Worm (Caenorhabditis elegans) whole organism, L3 larva: Measurements from ENCODE around the gene dhc-4.
A peak's percentile ranks its signal among the peaks of the same experiment; 100 is the strongest.

Experiments
- R02D3.7 ChIP-seq: fragments of 150-350 bp; optimal IDR thresholded peaks from 2 replicates; lab custom pipeline; 2014; ENCODE audit warnings: missing biosample characterization, missing genetic modification characterization
- aly-2 ChIP-seq: fragments of 150-350 bp; optimal IDR thresholded peaks from 2 replicates; lab custom pipeline; 2014; ENCODE audit warnings: missing biosample characterization, missing genetic modification characterization
- ama-1 ChIP-seq: fragments of 150-350 bp; optimal IDR thresholded peaks from 2 replicates; lab custom pipeline; 2018
- ceh-16 ChIP-seq: sonication (generic microtip); optimal IDR thresholded peaks from 2 replicates; lab custom pipeline; 2017; ENCODE audit warnings: missing biosample characterization, missing genetic modification characterization
- ceh-82 ChIP-seq: fragments of 150-350 bp; optimal IDR thresholded peaks from 2 replicates; lab custom pipeline; 2014; ENCODE audit warnings: missing biosample characterization, missing genetic modification characterization
- ceh-9 ChIP-seq: sonication (generic microtip); optimal IDR thresholded peaks from 2 replicates; lab custom pipeline; 2018; ENCODE audit warnings: missing biosample characterization, missing genetic modification characterization
- daf-12 ChIP-seq: fragments of 150-350 bp; optimal IDR thresholded peaks from 2 replicates; lab custom pipeline; 2014; ENCODE audit warnings: missing biosample characterization, missing genetic modification reagents, missing genetic modification characterization
- egl-5 ChIP-seq: fragments of 150-350 bp; optimal IDR thresholded peaks from 2 replicates; lab custom pipeline; 2017; ENCODE audit warnings: missing biosample characterization, missing genetic modification reagents, missing genetic modification characterization, inconsistent platforms
- elt-2 ChIP-seq: sonication (generic microtip); optimal IDR thresholded peaks from 2 replicates; lab custom pipeline; 2016; ENCODE audit warnings: missing genetic modification reagents, mild to moderate bottlenecking, missing genetic modification characterization, missing compliant biosample characterization
- elt-3 ChIP-seq, 3 experiments: fragments of 150-350 bp in 1 of 3; sonication (generic microtip) in 2 of 3; optimal IDR thresholded peaks; 2 replicates in 2 of 3; 4 replicates in 1 of 3; lab custom pipeline; 2014 to 2017; ENCODE audit warnings: missing biosample characterization in 3 of 3, missing genetic modification characterization in 3 of 3
- eor-1 ChIP-seq, 2 experiments: fragments of 150-350 bp; optimal IDR thresholded peaks; 2 replicates each; lab custom pipeline; 2014 to 2018; ENCODE audit warnings: missing biosample characterization in 2 of 2, missing genetic modification characterization in 2 of 2
- fkh-10 ChIP-seq: sonication (generic microtip); optimal IDR thresholded peaks from 2 replicates; lab custom pipeline; 2017; ENCODE audit warnings: missing biosample characterization, missing genetic modification reagents, missing genetic modification characterization
- fkh-2 ChIP-seq: fragments of 150-350 bp; optimal IDR thresholded peaks from 2 replicates; lab custom pipeline; 2014; ENCODE audit warnings: missing biosample characterization, missing genetic modification reagents, missing genetic modification characterization
- fos-1 ChIP-seq: fragments of 150-350 bp; optimal IDR thresholded peaks from 2 replicates; lab custom pipeline; 2014; ENCODE audit warnings: missing biosample characterization, missing genetic modification characterization
- hmg-11 ChIP-seq: sonication (generic microtip); optimal IDR thresholded peaks from 2 replicates; lab custom pipeline; 2016; ENCODE audit warnings: missing genetic modification characterization, missing compliant biosample characterization
- jun-1 ChIP-seq: fragments of 150-350 bp; optimal IDR thresholded peaks from 2 replicates; lab custom pipeline; 2014; ENCODE audit warnings: missing biosample characterization, missing genetic modification reagents, missing genetic modification characterization
- lin-15B ChIP-seq: fragments of 150-350 bp; optimal IDR thresholded peaks from 2 replicates; lab custom pipeline; 2014; ENCODE audit warnings: missing biosample characterization, missing genetic modification characterization
- lsy-12 ChIP-seq: sonication (generic microtip); optimal IDR thresholded peaks from 2 replicates; lab custom pipeline; 2016; ENCODE audit warnings: mild to moderate bottlenecking, missing genetic modification characterization, missing compliant biosample characterization
- mdl-1 ChIP-seq: fragments of 150-350 bp; optimal IDR thresholded peaks from 2 replicates; lab custom pipeline; 2014; ENCODE audit warnings: missing biosample characterization, missing genetic modification characterization
- mml-1 ChIP-seq: fragments of 150-350 bp; sonication (generic microtip); optimal IDR thresholded peaks from 3 replicates; lab custom pipeline; 2014; ENCODE audit warnings: missing biosample characterization, missing genetic modification characterization
- nfya-1 ChIP-seq: sonication (generic microtip); optimal IDR thresholded peaks from 2 replicates; lab custom pipeline; 2017; ENCODE audit warnings: missing genetic modification characterization, mild to moderate bottlenecking, missing compliant biosample characterization, antibody characterized with exemption, moderate library complexity; ENCODE audit not compliant: insufficient read depth
- nhr-11 ChIP-seq: fragments of 150-350 bp; optimal IDR thresholded peaks from 2 replicates; lab custom pipeline; 2014; ENCODE audit warnings: missing biosample characterization, missing genetic modification characterization
- nhr-12 ChIP-seq: fragments of 150-350 bp; optimal IDR thresholded peaks from 2 replicates; lab custom pipeline; 2014; ENCODE audit warnings: missing biosample characterization, missing genetic modification characterization
- nhr-23 ChIP-seq: fragments of 150-350 bp; optimal IDR thresholded peaks from 2 replicates; lab custom pipeline; 2014; ENCODE audit warnings: missing biosample characterization, missing genetic modification reagents, missing genetic modification characterization
- nhr-237 ChIP-seq: fragments of 150-350 bp; optimal IDR thresholded peaks from 2 replicates; lab custom pipeline; 2014; ENCODE audit warnings: missing biosample characterization, missing genetic modification characterization
- nhr-25 ChIP-seq: sonication (generic microtip); optimal IDR thresholded peaks from 2 replicates; lab custom pipeline; 2017; ENCODE audit warnings: missing biosample characterization, missing genetic modification characterization
- nhr-43 ChIP-seq: sonication (generic microtip); optimal IDR thresholded peaks from 2 replicates; lab custom pipeline; 2016; ENCODE audit warnings: mild to moderate bottlenecking, missing genetic modification characterization, missing compliant biosample characterization; ENCODE audit not compliant: poor library complexity, severe bottlenecking
- nhr-67 ChIP-seq: fragments of 150-350 bp; optimal IDR thresholded peaks from 2 replicates; lab custom pipeline; 2014; ENCODE audit warnings: missing biosample characterization, missing genetic modification characterization
- nhr-76 ChIP-seq: fragments of 150-350 bp; sonication (generic microtip); optimal IDR thresholded peaks from 5 replicates; lab custom pipeline; 2014; ENCODE audit warnings: missing biosample characterization, missing genetic modification characterization
- nhr-77 ChIP-seq: fragments of 150-350 bp; optimal IDR thresholded peaks from 2 replicates; lab custom pipeline; 2014; ENCODE audit warnings: missing biosample characterization, missing genetic modification characterization
- pqm-1 ChIP-seq: fragments of 150-350 bp; optimal IDR thresholded peaks from 2 replicates; lab custom pipeline; 2017; ENCODE audit warnings: missing biosample characterization, missing genetic modification characterization, inconsistent platforms
- sea-2 ChIP-seq: fragments of 150-350 bp; sonication (generic microtip); optimal IDR thresholded peaks from 4 replicates; lab custom pipeline; 2014; ENCODE audit warnings: missing biosample characterization, missing genetic modification reagents, missing genetic modification characterization
- snpc-4 ChIP-seq: fragments of 150-350 bp; optimal IDR thresholded peaks from 2 replicates; lab custom pipeline; 2014; ENCODE audit warnings: missing biosample characterization, missing genetic modification characterization
- tbx-2 ChIP-seq: sonication (generic microtip); optimal IDR thresholded peaks from 2 replicates; lab custom pipeline; 2016; ENCODE audit warnings: mild to moderate bottlenecking, missing genetic modification characterization, missing compliant biosample characterization
- unc-39 ChIP-seq: sonication (generic microtip); optimal IDR thresholded peaks from 4 replicates; lab custom pipeline; 2017; ENCODE audit warnings: missing biosample characterization, missing genetic modification characterization
- unc-62 ChIP-seq: fragments of 150-350 bp; sonication (generic microtip); optimal IDR thresholded peaks from 4 replicates; lab custom pipeline; 2014; ENCODE audit warnings: missing biosample characterization, missing genetic modification reagents, missing genetic modification characterization
- zag-1 ChIP-seq: fragments of 150-350 bp; optimal IDR thresholded peaks from 2 replicates; lab custom pipeline; 2014; ENCODE audit warnings: missing biosample characterization, missing genetic modification characterization
- ztf-4 ChIP-seq: fragments of 150-350 bp; optimal IDR thresholded peaks from 2 replicates; lab custom pipeline; 2014; ENCODE audit warnings: missing biosample characterization, missing genetic modification characterization

dhc-4 gene

ce11 chrIII:10981555-10981954 is 11.8 kb downstream of the dhc-4 start:
- no peak for TF ChIP-seq nhr-76
- TF ChIP-seq sea-2 = no peak
- no peak for TF ChIP-seq nhr-237
- no peak for TF ChIP-seq nhr-77
- no peak for TF ChIP-seq nhr-12 (tag; lab: Kevin White, UChicago)
- no peak for TF ChIP-seq ceh-9
- no peak for TF ChIP-seq zag-1
- TF ChIP-seq jun-1 (tag; lab: Kevin White, UChicago) = no peak
- TF ChIP-seq unc-62 (GFP tag; lab: Kevin White, UChicago) = no peak
- no peak for TF ChIP-seq R02D3.7
- TF ChIP-seq fkh-10 (GFP tag; lab: Kevin White, UChicago) = no peak
- no peak for TF ChIP-seq elt-3 (tag; optimal IDR thresholded peaks at IDR 0.05; lab: Kevin White, UChicago)
- TF ChIP-seq ceh-16 (tag; lab: Kevin White, UChicago) = no peak
- no peak for TF ChIP-seq fos-1
- no peak for TF ChIP-seq aly-2
- no peak for TF ChIP-seq tbx-2 (tag; lab: Kevin White, UChicago)
- TF ChIP-seq hmg-11 (tag; lab: Kevin White, UChicago) = no peak
- no peak for TF ChIP-seq pqm-1 (tag; lab: Kevin White, UChicago)
- no peak for TF ChIP-seq nfya-1 (tag; lab: Kevin White, UChicago)
- no peak for TF ChIP-seq snpc-4

DNA sequence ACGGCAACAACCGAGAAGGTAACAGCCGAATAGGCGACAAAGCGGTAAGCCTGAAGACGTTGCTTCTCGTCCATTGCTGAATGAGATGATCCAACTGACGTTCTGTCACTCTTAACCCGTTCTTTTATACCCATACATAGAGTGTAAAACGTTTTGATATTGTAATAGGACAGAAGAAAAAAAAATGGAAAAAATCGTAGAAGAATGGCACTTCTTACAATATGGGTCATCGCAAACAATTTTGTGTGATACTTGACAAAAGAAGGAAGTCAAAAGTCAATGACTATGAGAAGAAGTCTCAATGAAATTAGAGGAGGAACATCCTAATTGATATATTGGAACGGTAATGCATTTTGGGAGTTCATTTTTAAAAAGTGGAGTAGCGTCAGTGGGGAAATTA is 13.4 kb downstream of the dhc-4 start, which contains the start of gene col-92:
Gene col-92 (minus strand): TSS at position 101 of the 400 bp plus-strand sequence.
- TF ChIP-seq nhr-25 = peak; percentile 4
- no peak for TF ChIP-seq pqm-1 (tag; lab: Kevin White, UChicago)

- TF ChIP-seq nhr-25 (peak; percentile 86), tbx-2 (tag; lab: Kevin White, UChicago) (no peak), unc-62 (GFP tag; lab: Kevin White, UChicago) (peak; percentile 14), nhr-12 (tag; lab: Kevin White, UChicago) (no peak), unc-39 (tag; lab: Kevin White, UChicago) (no peak), elt-3 (tag; optimal IDR thresholded peaks at IDR 0.05; lab: Kevin White, UChicago) (peak in 1 of 3 experiments; percentile 49)
Observed at ce11 chrIII:10985559-10986036, 15.9 kb downstream of the dhc-4 start, which contains the start of gene col-93. Gene col-93 (minus strand): TSS chrIII:10985609.

- TF ChIP-seq nhr-25 (peak; percentile 25), nhr-43 (tag; lab: Kevin White, UChicago) (peak; percentile 48)
- TF ChIP-seq, all 47 proteins: peak for 2; not testable (repeated sequence) for 45
Observed at ce11 chrIII:10986438-10986837, 16.7 kb downstream of the dhc-4 start.

DNA sequence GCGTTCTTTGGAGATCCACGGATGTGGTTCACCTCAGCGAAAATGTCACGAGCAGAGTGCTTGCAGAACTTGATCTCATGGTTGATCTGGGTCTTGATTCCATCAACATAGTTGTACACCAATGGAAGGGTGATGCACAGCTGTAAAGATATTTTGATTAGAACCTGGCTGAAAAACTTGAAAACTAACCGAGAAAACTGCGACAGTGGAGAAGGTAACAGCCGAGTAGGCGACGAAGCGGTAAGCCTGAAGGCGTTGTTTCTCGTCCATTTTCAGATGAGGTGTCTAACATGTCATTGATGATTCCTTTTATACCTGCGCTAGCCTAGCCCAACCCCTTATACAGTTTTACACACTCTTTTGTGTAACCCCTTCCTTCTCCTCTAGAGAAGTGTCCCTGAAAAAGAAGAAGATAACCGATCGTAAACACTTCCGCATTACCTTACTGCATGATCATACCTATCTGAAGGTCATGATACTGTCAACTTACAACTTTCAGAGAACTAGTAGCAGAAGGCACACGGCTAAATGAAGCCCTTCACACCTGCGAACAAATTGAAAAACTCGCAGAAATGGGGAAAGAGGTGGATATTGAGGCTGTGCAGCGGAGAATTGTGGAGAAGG is 17.9 kb downstream of the dhc-4 start, which contains the start of gene col-94:
Gene col-94 (minus strand): TSS at position 313 of the 624 bp plus-strand sequence.
- peak; percentile 3 for TF ChIP-seq ama-1
- TF ChIP-seq nhr-25 = peak; percentile 91
- no peak for TF ChIP-seq sea-2

DNA sequence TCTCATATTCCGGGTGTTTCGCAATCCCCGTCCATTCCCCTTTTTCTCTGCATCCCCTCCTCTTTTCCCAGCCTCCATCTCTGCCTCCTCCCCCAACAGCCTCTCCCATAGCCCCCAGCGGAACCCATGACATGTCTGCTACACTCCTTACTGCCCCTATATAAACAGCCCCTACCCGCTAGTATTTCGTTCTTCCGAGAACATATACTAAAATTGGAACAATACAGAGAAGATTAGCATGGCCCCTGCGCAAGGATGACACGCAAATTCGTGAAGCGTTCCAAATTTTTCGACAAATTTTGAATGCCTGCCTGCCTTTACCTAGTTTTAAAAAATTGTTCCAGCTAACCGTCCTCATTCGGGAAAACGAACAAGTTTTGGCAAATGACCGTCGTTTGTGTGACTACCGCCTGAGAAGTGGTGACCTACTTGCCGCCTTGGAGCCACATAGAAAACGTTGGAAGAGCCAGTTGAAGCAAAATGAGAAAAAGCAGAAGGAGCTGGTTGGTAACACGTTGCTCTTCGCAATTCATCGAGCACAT is 19.8 kb downstream of the dhc-4 start:
- TF ChIP-seq tbx-2 (tag; lab: Kevin White, UChicago) (peak; percentile 95), fos-1 (peak; percentile 80), zag-1 (peak; percentile 67), ztf-4 (peak; percentile 87), nhr-11 (tag; lab: Kevin White, UChicago) (peak; percentile 26), unc-62 (GFP tag; lab: Kevin White, UChicago) (peak; percentile 76), nhr-77 (peak; percentile 87), ceh-82 (tag; lab: Kevin White, UChicago) (peak; percentile 96), lsy-12 (tag; lab: Kevin White, UChicago) (peak; percentile 96), hmg-11 (tag; lab: Kevin White, UChicago) (peak; percentile 100), eor-1 (tag; optimal IDR thresholded peaks at IDR 0.05; lab: Kevin White, UChicago) (no peak), elt-2 (tag; lab: Kevin White, UChicago) (peak; percentile 68), egl-5 (tag; lab: Kevin White, UChicago) (peak; percentile 93), mml-1 (tag; lab: Kevin White, UChicago) (peak; percentile 33), nhr-23 (tag; lab: Kevin White, UChicago) (peak; percentile 95), nfya-1 (tag; lab: Kevin White, UChicago) (peak; percentile 96), nhr-43 (tag; lab: Kevin White, UChicago) (peak; percentile 96), ceh-9 (no peak), lin-15B (tag; lab: Kevin White, UChicago) (peak; percentile 69), nhr-67 (tag; lab: Kevin White, UChicago) (peak; percentile 31), mdl-1 (tag; lab: Kevin White, UChicago) (peak; percentile 52), pqm-1 (tag; lab: Kevin White, UChicago) (peak; percentile 37), sea-2 (peak; percentile 92), elt-3 (tag; optimal IDR thresholded peaks at IDR 0.05; lab: Kevin White, UChicago) (peak in 1 of 3 experiments; percentile 88), nhr-237 (peak; percentile 37), ama-1 (peak; percentile 26), daf-12 (tag; lab: Kevin White, UChicago) (no peak), fkh-2 (tag; lab: Kevin White, UChicago) (peak; percentile 14), nhr-76 (no peak)
